Worm (Caenorhabditis elegans) whole organism, late embryonic: Measurements from ENCODE around the gene F09F9.1.

ENCODE experiments used
- T23F11.4 ChIP-seq: fragments of 200-800 bp; sonication (Bioruptor generic); optimal IDR thresholded peaks from 2 replicates; lab custom pipeline; 2018; ENCODE audit warnings: mild to moderate bottlenecking, missing genetic modification characterization, missing compliant biosample characterization
- ceh-19 ChIP-seq: fragments of 200-800 bp; sonication (Bioruptor generic); optimal IDR thresholded peaks from 2 replicates; lab custom pipeline; 2018; ENCODE audit warnings: mild to moderate bottlenecking, missing genetic modification characterization, missing compliant biosample characterization
- ceh-24 ChIP-seq: sonication (generic microtip); optimal IDR thresholded peaks from 2 replicates; lab custom pipeline; 2016; ENCODE audit warnings: mild to moderate bottlenecking, missing genetic modification characterization, missing compliant biosample characterization
- ceh-30 ChIP-seq: fragments of 150-350 bp; optimal IDR thresholded peaks from 2 replicates; lab custom pipeline; 2014; ENCODE audit warnings: missing biosample characterization, missing genetic modification characterization
- ceh-31 ChIP-seq: sonication (generic microtip); optimal IDR thresholded peaks from 2 replicates; lab custom pipeline; 2016; ENCODE audit warnings: missing genetic modification characterization, missing compliant biosample characterization
- ceh-34 ChIP-seq: sonication (generic microtip); optimal IDR thresholded peaks from 2 replicates; lab custom pipeline; 2016; ENCODE audit warnings: mild to moderate bottlenecking, missing genetic modification characterization, missing compliant biosample characterization
- ceh-48 ChIP-seq: sonication (generic microtip); optimal IDR thresholded peaks from 2 replicates; lab custom pipeline; 2016; ENCODE audit warnings: missing genetic modification characterization, inconsistent platforms, missing compliant biosample characterization
- ceh-6 ChIP-seq: fragments of 200-800 bp; sonication (Bioruptor generic); optimal IDR thresholded peaks from 2 replicates; lab custom pipeline; 2018; ENCODE audit warnings: mild to moderate bottlenecking, missing genetic modification characterization, missing compliant biosample characterization
- dmd-4 ChIP-seq: sonication (generic microtip); optimal IDR thresholded peaks from 2 replicates; lab custom pipeline; 2016; ENCODE audit warnings: borderline replicate concordance, missing genetic modification characterization, missing compliant biosample characterization
- eyg-1 ChIP-seq: sonication (generic microtip); optimal IDR thresholded peaks from 2 replicates; lab custom pipeline; 2016; ENCODE audit warnings: missing genotype, missing genetic modification characterization, missing compliant biosample characterization
- fkh-10 ChIP-seq: fragments of 150-350 bp; optimal IDR thresholded peaks from 2 replicates; lab custom pipeline; 2014; ENCODE audit warnings: missing biosample characterization, missing genetic modification reagents, missing genetic modification characterization
- hlh-13 ChIP-seq: fragments of 200-800 bp; sonication (Bioruptor generic); optimal IDR thresholded peaks from 2 replicates; lab custom pipeline; 2018; ENCODE audit warnings: mild to moderate bottlenecking, missing genetic modification characterization, missing compliant biosample characterization
- hlh-15 ChIP-seq: sonication (generic microtip); optimal IDR thresholded peaks from 2 replicates; lab custom pipeline; 2016; ENCODE audit warnings: missing genetic modification characterization, missing compliant biosample characterization
- lim-6 ChIP-seq: sonication (generic microtip); optimal IDR thresholded peaks from 2 replicates; lab custom pipeline; 2016; ENCODE audit warnings: missing genetic modification characterization, missing compliant biosample characterization
- lin-11 ChIP-seq: fragments of 200-800 bp; sonication (Bioruptor generic); optimal IDR thresholded peaks from 2 replicates; lab custom pipeline; 2018; ENCODE audit warnings: mild to moderate bottlenecking, missing genetic modification characterization, missing compliant biosample characterization
- madf-2 ChIP-seq: sonication (generic microtip); optimal IDR thresholded peaks from 2 replicates; lab custom pipeline; 2017; ENCODE audit warnings: missing genetic modification characterization, missing compliant biosample characterization
- mec-3 ChIP-seq: sonication (generic microtip); optimal IDR thresholded peaks from 2 replicates; lab custom pipeline; 2016; ENCODE audit warnings: borderline replicate concordance, missing genetic modification characterization, missing compliant biosample characterization
- nhr-11 ChIP-seq: fragments of 150-350 bp; optimal IDR thresholded peaks from 2 replicates; lab custom pipeline; 2014; ENCODE audit warnings: missing biosample characterization, missing genetic modification characterization
- pha-4 ChIP-seq: fragments of 150-350 bp; optimal IDR thresholded peaks from 2 replicates; lab custom pipeline; 2018; ENCODE audit warnings: missing biosample characterization, missing genetic modification reagents, missing genetic modification characterization
- sdc-2 ChIP-seq: sonication (generic microtip); optimal IDR thresholded peaks from 2 replicates; lab custom pipeline; 2016; ENCODE audit warnings: missing genotype, missing genetic modification characterization, missing compliant biosample characterization
- sox-2 ChIP-seq: fragments of 200-800 bp; sonication (Bioruptor generic); IDR thresholded peaks from 2 replicates; pipeline ENCODE4 v1.3.6; 2022; ENCODE audit warnings: missing genetic modification reagents, missing genetic modification characterization, missing compliant biosample characterization
- sox-4 ChIP-seq: sonication (generic microtip); optimal IDR thresholded peaks from 2 replicates; lab custom pipeline; 2017; ENCODE audit warnings: mild to moderate bottlenecking, missing genetic modification characterization, inconsistent platforms, missing compliant biosample characterization
- tbx-7 ChIP-seq: sonication (generic microtip); optimal IDR thresholded peaks from 2 replicates; lab custom pipeline; 2016; ENCODE audit warnings: missing genotype, missing genetic modification characterization, missing compliant biosample characterization
- ttx-3 ChIP-seq: sonication (generic microtip); optimal IDR thresholded peaks from 2 replicates; lab custom pipeline; 2016; ENCODE audit warnings: missing genetic modification reagents, missing genetic modification characterization, missing compliant biosample characterization
- unc-3 ChIP-seq, 2 experiments: fragments of 200-800 bp in 1 of 2; sonication (Bioruptor generic) in 1 of 2; sonication (generic microtip) in 1 of 2; conservative IDR thresholded peaks in 1 of 2; optimal IDR thresholded peaks in 1 of 2; 2 replicates each; pipeline versions ENCODE4 v1.3.6 to Lab custom; 2016 to 2022; ENCODE audit warnings: missing compliant biosample characterization in 2 of 2, missing genetic modification characterization in 2 of 2, missing genetic modification reagents in 1 of 2
- unc-42 ChIP-seq: sonication (generic microtip); optimal IDR thresholded peaks from 2 replicates; lab custom pipeline; 2016; ENCODE audit warnings: missing genotype, missing genetic modification characterization, missing compliant biosample characterization
- unc-55 ChIP-seq: sonication (generic microtip); optimal IDR thresholded peaks from 2 replicates; lab custom pipeline; 2017; ENCODE audit warnings: missing biosample characterization, missing genetic modification reagents, missing genetic modification characterization
- zip-5 ChIP-seq: sonication (generic microtip); optimal IDR thresholded peaks from 2 replicates; lab custom pipeline; 2016; ENCODE audit warnings: missing genetic modification characterization, missing compliant biosample characterization
- ztf-16 ChIP-seq: sonication (generic microtip); optimal IDR thresholded peaks from 2 replicates; lab custom pipeline; 2017; ENCODE audit warnings: missing genetic modification characterization, missing compliant biosample characterization

F09F9.1 gene

DNA sequence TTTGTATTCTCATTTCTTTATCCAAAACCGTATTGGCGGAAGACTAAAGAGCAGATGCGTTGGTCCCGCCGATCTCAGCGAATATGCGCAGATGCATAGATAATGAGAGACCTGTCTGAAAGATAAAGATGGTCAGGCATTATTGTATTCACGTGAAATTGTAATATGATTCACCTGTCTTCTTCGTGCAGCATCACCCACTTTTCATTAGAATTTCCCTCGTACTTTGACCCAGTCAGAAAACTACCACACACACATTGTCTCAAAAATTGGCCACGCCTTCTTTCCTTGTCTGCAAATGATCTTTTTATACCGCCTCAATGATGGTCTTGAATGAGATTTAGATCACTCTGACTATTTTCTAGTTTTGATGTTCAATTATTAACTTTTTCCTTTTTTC lies 30.9 kb downstream of the F09F9.1 start:
- TF ChIP-seq ceh-31 (tag; lab: Kevin White, UChicago): no peak
- no peak for TF ChIP-seq pha-4 (tag; lab: Kevin White, UChicago)
- no peak for TF ChIP-seq ceh-48 (tag; lab: Kevin White, UChicago)
- TF ChIP-seq hlh-13 (GFP tag; lab: Kevin White, UChicago): no peak
- no peak for TF ChIP-seq zip-5 (tag; lab: Kevin White, UChicago)
- no peak for TF ChIP-seq ztf-16
- TF ChIP-seq, all 69 proteins: peak for 0

DNA sequence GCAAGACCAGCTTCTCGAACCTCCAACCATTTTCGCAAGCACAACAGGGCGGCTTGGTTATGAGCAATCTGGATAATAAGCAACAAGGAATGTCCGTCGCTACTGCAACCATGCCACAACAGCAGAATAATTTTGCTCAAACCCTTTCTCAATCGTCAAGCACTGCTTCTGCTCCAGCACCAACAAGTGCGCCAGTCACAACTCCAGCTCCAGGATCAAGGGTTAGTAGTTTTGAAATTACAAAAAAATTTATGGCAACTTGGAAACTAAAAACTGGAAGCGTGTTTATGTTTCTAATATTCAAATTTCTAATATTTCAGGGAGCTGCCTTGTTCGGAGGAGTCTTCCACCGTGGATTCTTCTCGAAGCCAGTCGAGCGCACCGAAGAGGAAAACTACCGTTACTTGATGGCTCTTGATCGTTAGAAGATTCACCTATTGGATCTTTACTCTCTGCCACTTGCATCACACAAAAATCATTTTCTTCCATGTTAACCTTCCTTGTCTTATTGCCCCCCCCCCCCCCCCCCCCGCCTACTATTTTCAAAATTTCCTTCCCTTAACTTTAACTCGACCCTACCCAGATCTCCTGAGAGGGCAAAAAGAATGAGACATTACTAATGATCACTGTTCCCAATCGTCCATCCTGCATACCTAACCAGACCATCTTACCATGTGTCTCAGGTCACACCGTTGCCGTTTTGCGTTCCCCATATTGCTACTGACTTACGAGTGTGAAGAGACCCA lies 31.8 kb downstream of the F09F9.1 start:
- TF ChIP-seq lin-11 (no peak), T23F11.4 (GFP tag; lab: Kevin White, UChicago) (no peak), tbx-7 (tag; lab: Kevin White, UChicago) (no peak), sdc-2 (tag; lab: Kevin White, UChicago) (no peak), sox-2 (GFP tag; lab: Robert Waterston, UW) (no peak), madf-2 (no peak)
- TF ChIP-seq, all 69 proteins: peak for 0

DNA sequence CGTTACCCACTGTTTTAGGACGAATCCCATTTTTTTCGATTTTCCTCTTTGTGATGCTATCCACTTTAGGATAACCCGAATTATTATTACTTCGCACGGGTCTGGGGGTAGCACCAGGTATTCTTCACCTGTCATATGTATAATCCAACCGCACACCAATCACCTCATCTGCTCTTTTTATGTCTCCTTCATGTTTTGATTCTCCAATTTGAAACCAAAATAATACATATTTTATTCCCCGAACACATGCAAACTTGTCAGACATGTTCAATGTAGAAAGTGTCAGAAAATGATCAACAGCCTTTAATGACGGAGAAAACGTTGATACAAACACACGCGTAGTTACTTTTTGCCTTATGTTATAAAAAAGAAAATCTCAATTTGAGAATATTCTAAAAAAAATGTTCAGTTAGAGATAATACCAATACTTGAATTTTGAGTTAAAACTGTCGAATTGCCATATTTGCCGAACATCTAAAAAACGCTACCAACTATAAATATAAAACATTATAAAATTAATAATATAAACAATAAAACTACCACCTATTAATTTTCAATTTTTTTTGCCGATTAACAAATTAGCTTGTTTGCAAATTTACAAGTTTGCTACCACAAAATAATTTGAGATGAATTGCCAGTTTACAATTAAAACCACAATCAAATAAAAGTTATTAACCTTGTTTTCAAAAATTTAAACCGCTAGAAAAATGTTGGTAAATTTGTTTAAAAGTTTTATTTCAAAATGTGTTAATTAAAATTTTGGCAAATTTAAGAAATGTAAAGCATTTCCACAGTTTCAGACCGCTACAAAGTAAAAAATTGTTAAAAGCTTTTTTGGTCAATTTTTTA lies 32.7 kb downstream of the F09F9.1 start:
- TF ChIP-seq eyg-1 (tag; lab: Kevin White, UChicago) (no peak), ttx-3 (tag; lab: Kevin White, UChicago) (no peak), ceh-34 (tag; lab: Kevin White, UChicago) (no peak), ceh-24 (tag; lab: Kevin White, UChicago) (no peak), mec-3 (tag; lab: Kevin White, UChicago) (no peak), nhr-11 (tag; lab: Kevin White, UChicago) (no peak), lin-11 (no peak), ceh-6 (GFP tag; lab: Kevin White, UChicago) (no peak), ztf-16 (no peak), ceh-30 (tag; lab: Kevin White, UChicago) (no peak), sox-4 (tag; lab: Kevin White, UChicago) (no peak), pha-4 (tag; lab: Kevin White, UChicago) (no peak), unc-3 (GFP tag; conservative IDR thresholded peaks at IDR 0.05; lab: Robert Waterston, UW) (no peak), unc-3 (tag; optimal IDR thresholded peaks at IDR 0.05; lab: Kevin White, UChicago) (no peak), hlh-13 (GFP tag; lab: Kevin White, UChicago) (no peak), unc-55 (GFP tag; lab: Kevin White, UChicago) (no peak), unc-42 (tag; lab: Kevin White, UChicago) (no peak), dmd-4 (tag; lab: Kevin White, UChicago) (no peak)
- TF ChIP-seq, all 69 proteins: peak for 0

DNA sequence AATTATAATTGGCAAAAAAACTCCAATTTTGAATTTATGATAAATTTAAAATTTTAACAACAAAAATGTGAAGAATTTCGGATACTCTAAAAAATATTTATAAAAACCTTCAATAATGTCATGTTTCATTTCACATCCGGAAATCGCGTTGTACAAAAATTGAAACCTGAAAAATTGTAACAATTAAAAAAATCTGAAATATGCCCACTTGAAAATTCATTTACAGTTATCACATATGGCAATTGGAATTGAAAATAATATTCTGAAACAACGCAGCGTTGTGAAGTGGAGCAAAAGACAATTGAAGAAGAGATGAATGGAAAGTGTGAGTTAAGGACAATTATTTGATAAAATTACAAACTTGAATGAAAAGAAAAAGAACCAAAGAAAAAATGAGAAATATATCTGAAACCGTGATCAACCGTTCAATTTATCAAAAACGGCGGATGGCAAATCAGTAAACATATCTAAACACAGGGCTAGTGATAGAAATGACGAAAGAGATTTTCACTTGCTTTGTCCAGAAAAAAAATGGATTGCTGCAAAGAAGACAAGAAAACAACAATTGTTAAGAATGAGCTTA lies 33.4 kb downstream of the F09F9.1 start:
- TF ChIP-seq hlh-15 (tag; lab: Kevin White, UChicago) (no peak), lim-6 (tag; lab: Kevin White, UChicago) (no peak), ceh-24 (tag; lab: Kevin White, UChicago) (no peak), pha-4 (tag; lab: Kevin White, UChicago) (no peak), unc-3 (GFP tag; conservative IDR thresholded peaks at IDR 0.05; lab: Robert Waterston, UW) (no peak), unc-3 (tag; optimal IDR thresholded peaks at IDR 0.05; lab: Kevin White, UChicago) (no peak)

DNA sequence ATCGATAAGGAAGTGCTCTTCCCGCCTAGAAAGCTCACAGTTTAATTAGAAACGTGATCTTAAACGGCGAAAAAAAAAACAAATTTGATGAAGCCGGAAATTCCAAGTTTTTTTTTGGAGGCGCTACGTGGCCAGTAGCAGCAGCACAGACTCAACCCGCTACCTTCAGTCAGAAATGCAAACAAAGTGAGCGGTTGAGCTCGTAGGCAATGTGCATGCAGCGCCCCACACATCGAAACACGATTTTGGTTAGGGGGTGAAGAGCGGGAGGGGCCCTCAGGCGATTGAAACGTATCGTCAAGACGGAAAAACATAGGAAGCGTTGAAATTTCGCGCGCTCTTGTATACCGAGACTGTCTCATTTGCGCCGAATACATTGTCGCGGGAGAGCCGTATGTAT lies 36.1 kb downstream of the F09F9.1 start:
- TF ChIP-seq fkh-10 (GFP tag; lab: Kevin White, UChicago) (no peak), zip-5 (tag; lab: Kevin White, UChicago) (no peak), ceh-19 (GFP tag; lab: Kevin White, UChicago) (no peak), ceh-31 (tag; lab: Kevin White, UChicago) (peak; percentile 21)
